Worm (Caenorhabditis elegans) whole organism, L1 larva: ENCODE data around the gene T19D12.4.

Experiments
- C04F5.9 ChIP-seq: sonication (generic microtip); optimal IDR thresholded peaks from 2 replicates; lab custom pipeline; 2016; ENCODE audit warnings: missing genetic modification characterization, missing compliant biosample characterization
- aha-1 ChIP-seq: fragments of 150-350 bp; optimal IDR thresholded peaks from 2 replicates; lab custom pipeline; 2014; ENCODE audit warnings: missing biosample characterization, missing genetic modification characterization
- alr-1 ChIP-seq: fragments of 200-800 bp; sonication (Bioruptor generic); optimal IDR thresholded peaks from 2 replicates; lab custom pipeline; 2018; ENCODE audit warnings: borderline replicate concordance, mild to moderate bottlenecking, missing genetic modification characterization, missing compliant biosample characterization
- blmp-1 ChIP-seq: fragments of 150-350 bp; optimal IDR thresholded peaks from 2 replicates; lab custom pipeline; 2014; ENCODE audit warnings: missing biosample characterization, missing genetic modification characterization
- ceh-8 ChIP-seq: fragments of 200-800 bp; sonication (Bioruptor generic); optimal IDR thresholded peaks from 2 replicates; lab custom pipeline; 2018; ENCODE audit warnings: mild to moderate bottlenecking, missing genetic modification characterization, moderate library complexity, missing compliant biosample characterization
- ceh-82 ChIP-seq, 3 experiments: fragments of 150-350 bp in 1 of 3; sonication (generic microtip) in 2 of 3; optimal IDR thresholded peaks; 2 replicates each; lab custom pipeline; 2014 to 2017; ENCODE audit warnings: missing biosample characterization in 3 of 3, missing genetic modification characterization in 3 of 3
- ces-1 ChIP-seq: fragments of 150-350 bp; optimal IDR thresholded peaks from 2 replicates; lab custom pipeline; 2014; ENCODE audit warnings: missing biosample characterization, missing genetic modification reagents, missing genetic modification characterization
- dpl-1 ChIP-seq, 3 experiments: fragments of 150-350 bp in 2 of 3; sonication (generic microtip) in 1 of 3; optimal IDR thresholded peaks; 2 replicates each; lab custom pipeline; 2014 to 2017; ENCODE audit warnings: missing biosample characterization in 3 of 3, missing genetic modification characterization in 3 of 3, missing genetic modification reagents in 3 of 3
- dsc-1 ChIP-seq: sonication (generic microtip); optimal IDR thresholded peaks from 2 replicates; lab custom pipeline; 2016; ENCODE audit warnings: mild to moderate bottlenecking, missing genetic modification characterization, missing compliant biosample characterization
- efl-1 ChIP-seq, 4 experiments: fragments of 150-350 bp; optimal IDR thresholded peaks in 3 of 4; peaks in 1 of 4; 1 replicate in 1 of 4; 2 replicates in 3 of 4; lab custom pipeline; 2014; ENCODE audit warnings: missing biosample characterization in 2 of 4, missing genetic modification characterization in 2 of 4, missing genetic modification reagents in 2 of 4
- egl-13 ChIP-seq: sonication (generic microtip); optimal IDR thresholded peaks from 2 replicates; lab custom pipeline; 2016; ENCODE audit warnings: missing genotype, missing genetic modification reagents, missing genetic modification characterization, missing compliant biosample characterization
- elt-2 ChIP-seq: sonication (generic microtip); optimal IDR thresholded peaks from 2 replicates; lab custom pipeline; 2016; ENCODE audit warnings: missing genetic modification characterization, mild to moderate bottlenecking, inconsistent platforms, missing compliant biosample characterization, missing genetic modification reagents
- ets-5 ChIP-seq: fragments of 200-800 bp; sonication (Bioruptor generic); IDR thresholded peaks from 2 replicates; pipeline ENCODE4 v1.3.6; 2022; ENCODE audit warnings: missing genetic modification characterization, missing compliant biosample characterization
- fkh-4 ChIP-seq: sonication (generic microtip); optimal IDR thresholded peaks from 2 replicates; lab custom pipeline; 2016; ENCODE audit warnings: missing compliant biosample characterization, missing genetic modification characterization, borderline replicate concordance
- fkh-8 ChIP-seq: sonication (generic microtip); optimal IDR thresholded peaks from 2 replicates; lab custom pipeline; 2016; ENCODE audit warnings: mild to moderate bottlenecking, missing genetic modification characterization, missing compliant biosample characterization
- hlh-4 ChIP-seq: sonication (generic microtip); optimal IDR thresholded peaks from 2 replicates; lab custom pipeline; 2016; ENCODE audit warnings: mild to moderate bottlenecking, missing genetic modification characterization, missing compliant biosample characterization
- isw-1 ChIP-seq: fragments of 200-800 bp; sonication (Bioruptor generic); IDR thresholded peaks from 2 replicates; pipeline ENCODE4 v1.3.6; 2022; ENCODE audit warnings: missing genetic modification characterization, missing compliant biosample characterization
- jun-1 ChIP-seq: fragments of 150-350 bp; optimal IDR thresholded peaks from 2 replicates; lab custom pipeline; 2014; ENCODE audit warnings: missing biosample characterization, missing genetic modification reagents, missing genetic modification characterization
- lin-13 ChIP-seq: fragments of 150-350 bp; optimal IDR thresholded peaks from 2 replicates; lab custom pipeline; 2014; ENCODE audit warnings: missing biosample characterization, missing genetic modification reagents, missing genetic modification characterization
- lin-35 ChIP-seq, 2 experiments: fragments of 150-350 bp; optimal IDR thresholded peaks; 2 replicates each; lab custom pipeline; 2014; ENCODE audit warnings: missing biosample characterization in 2 of 2, missing genetic modification characterization in 2 of 2, missing genetic modification reagents in 2 of 2
- lin-39 ChIP-seq: fragments of 150-350 bp; optimal IDR thresholded peaks from 2 replicates; lab custom pipeline; 2014; ENCODE audit warnings: missing biosample characterization, missing genetic modification reagents, missing genetic modification characterization
- lsy-2 ChIP-seq, 2 experiments: fragments of 150-350 bp; optimal IDR thresholded peaks; 2 replicates each; lab custom pipeline; 2014; ENCODE audit warnings: missing biosample characterization in 2 of 2, missing genetic modification characterization in 2 of 2
- mdl-1 ChIP-seq, 2 experiments: fragments of 150-350 bp; optimal IDR thresholded peaks; 2 replicates each; lab custom pipeline; 2014 to 2017; ENCODE audit warnings: missing biosample characterization in 2 of 2, missing genetic modification characterization in 2 of 2, inconsistent platforms in 1 of 2
- mef-2 ChIP-seq: fragments of 150-350 bp; optimal IDR thresholded peaks from 2 replicates; lab custom pipeline; 2014; ENCODE audit warnings: missing biosample characterization, missing genetic modification characterization
- nhr-11 ChIP-seq: fragments of 150-350 bp; optimal IDR thresholded peaks from 2 replicates; lab custom pipeline; 2014; ENCODE audit warnings: missing biosample characterization, missing genetic modification characterization
- nhr-19 ChIP-seq: fragments of 200-800 bp; sonication (Bioruptor generic); conservative IDR thresholded peaks from 2 replicates; pipeline ENCODE4 v1.3.6; 2022; ENCODE audit warnings: missing genetic modification characterization, missing compliant biosample characterization
- nhr-20 ChIP-seq: sonication (generic microtip); optimal IDR thresholded peaks from 2 replicates; lab custom pipeline; 2016; ENCODE audit warnings: mild to moderate bottlenecking, missing genetic modification characterization, missing compliant biosample characterization
- nhr-84 ChIP-seq: sonication (generic microtip); optimal IDR thresholded peaks from 2 replicates; lab custom pipeline; 2017; ENCODE audit warnings: missing biosample characterization, missing genetic modification characterization
- nhr-90 ChIP-seq: sonication (generic microtip); optimal IDR thresholded peaks from 2 replicates; lab custom pipeline; 2016; ENCODE audit warnings: mild to moderate bottlenecking, missing genetic modification characterization, missing compliant biosample characterization; ENCODE audit not compliant: poor library complexity
- pag-3 ChIP-seq: sonication (generic microtip); optimal IDR thresholded peaks from 2 replicates; lab custom pipeline; 2017; ENCODE audit warnings: missing genetic modification characterization, mild to moderate bottlenecking, missing compliant biosample characterization, antibody characterized with exemption, borderline replicate concordance; ENCODE audit not compliant: insufficient read depth
- skn-1 ChIP-seq: fragments of 150-350 bp; optimal IDR thresholded peaks from 2 replicates; lab custom pipeline; 2014; ENCODE audit warnings: missing biosample characterization, missing genetic modification characterization
- snpc-4 ChIP-seq: fragments of 150-350 bp; optimal IDR thresholded peaks from 2 replicates; lab custom pipeline; 2014; ENCODE audit warnings: missing biosample characterization, missing genetic modification characterization
- sptf-1 ChIP-seq: fragments of 150-350 bp; optimal IDR thresholded peaks from 2 replicates; lab custom pipeline; 2014; ENCODE audit warnings: missing biosample characterization, missing genetic modification characterization
- sup-37 ChIP-seq: fragments of 200-800 bp; sonication (Bioruptor generic); optimal IDR thresholded peaks from 2 replicates; lab custom pipeline; 2018; ENCODE audit warnings: mild to moderate bottlenecking, missing genetic modification characterization, missing compliant biosample characterization
- ztf-11 ChIP-seq, 2 experiments: sonication (generic microtip); optimal IDR thresholded peaks; 2 replicates each; lab custom pipeline; 2016 to 2017; ENCODE audit warnings: missing genetic modification characterization in 2 of 2, missing biosample characterization in 1 of 2, missing compliant biosample characterization in 1 of 2

Gene T19D12.4

ce11 chrII:6668496-6668895 is 37.6 kb downstream of the T19D12.4 start:
- TF ChIP-seq nhr-84 (tag; lab: Kevin White, UChicago) (no peak), C04F5.9 (no peak), lin-39 (no peak), lsy-2 (tag; optimal IDR thresholded peaks at IDR 0.05; lab: Kevin White, UChicago) (no peak), lin-13 (GFP tag; lab: Kevin White, UChicago) (no peak), ztf-11 (tag; optimal IDR thresholded peaks at IDR 0.05; lab: Kevin White, UChicago) (no peak), blmp-1 (tag; lab: Kevin White, UChicago) (no peak), ces-1 (GFP tag; lab: Kevin White, UChicago) (no peak), snpc-4 (no peak), nhr-20 (tag; lab: Kevin White, UChicago) (no peak), hlh-4 (tag; lab: Kevin White, UChicago) (no peak), fkh-4 (no peak), nhr-11 (no peak), alr-1 (tag; lab: Kevin White, UChicago) (no peak), pag-3 (tag; lab: Kevin White, UChicago) (no peak)

ce11 chrII:6673894-6674293 is 43.0 kb downstream of the T19D12.4 start, which contains the start of gene H43E16.1:
Gene H43E16.1 (plus strand): TSS chrII:6674268.
- TF ChIP-seq egl-13 (tag; lab: Kevin White, UChicago), result no peak
- no peak for TF ChIP-seq ets-5 (GFP tag; lab: Robert Waterston, UW)
- TF ChIP-seq mef-2 (tag; lab: Kevin White, UChicago), result no peak
- TF ChIP-seq sup-37 (GFP tag; lab: Kevin White, UChicago), result no peak
- TF ChIP-seq lin-35 (GFP tag; optimal IDR thresholded peaks at IDR 0.05; lab: Kevin White, UChicago), result no peak
- TF ChIP-seq nhr-90 (tag; lab: Kevin White, UChicago), result no peak
- peak; percentile 72 for TF ChIP-seq elt-2
- TF ChIP-seq aha-1, result no peak
- no peak for TF ChIP-seq fkh-4
- no peak for TF ChIP-seq ceh-8 (GFP tag; lab: Kevin White, UChicago)
- no peak for TF ChIP-seq efl-1 (optimal IDR thresholded peaks at IDR 0.05; lab: Kevin White, UChicago)
- TF ChIP-seq efl-1 (GFP tag; optimal IDR thresholded peaks at IDR 0.05 in 1 of 2; lab: Kevin White, UChicago), result peak in 1 of 2 experiments; percentile 43
- TF ChIP-seq, all 84 proteins: peak for 2

ce11 chrII:6679724-6680123 is 48.8 kb downstream of the T19D12.4 start, which contains the start of gene ift-74:
Gene ift-74 (plus strand): TSS chrII:6680024.
- TF ChIP-seq mdl-1 (tag; optimal IDR thresholded peaks at IDR 0.05; lab: Kevin White, UChicago), result no peak
- peak; percentile 40 for TF ChIP-seq fkh-8 (tag; lab: Kevin White, UChicago)
- no peak for TF ChIP-seq lsy-2 (tag; optimal IDR thresholded peaks at IDR 0.05; lab: Kevin White, UChicago)
- TF ChIP-seq dsc-1, result no peak

- no peak for TF ChIP-seq nhr-90 (tag; lab: Kevin White, UChicago)
- no peak for TF ChIP-seq skn-1 (tag; lab: Kevin White, UChicago)
- no peak for TF ChIP-seq sptf-1 (tag; lab: Kevin White, UChicago)
- TF ChIP-seq lin-35 (GFP tag; optimal IDR thresholded peaks at IDR 0.05; lab: Kevin White, UChicago), result no peak
- TF ChIP-seq nhr-19 (GFP tag; lab: Robert Waterston, UW), result no peak
- TF ChIP-seq isw-1 (GFP tag; lab: Robert Waterston, UW), result no peak
- TF ChIP-seq jun-1 (tag; lab: Kevin White, UChicago), result no peak
- TF ChIP-seq dpl-1 (GFP tag; optimal IDR thresholded peaks at IDR 0.05; lab: Kevin White, UChicago), result no peak
- TF ChIP-seq ceh-82 (tag; optimal IDR thresholded peaks at IDR 0.05; lab: Kevin White, UChicago), result no peak
Observed at ce11 chrII:6681478-6681877, 50.6 kb downstream of the T19D12.4 start.
